Fruit fly (Drosophila melanogaster) whole organism, embryonic: Measurements from ENCODE around the gene Sry-alpha.

ENCODE experiments used
- CG10209 ChIP-seq: fragments of 200-800 bp; sonication (Bioruptor generic); optimal IDR thresholded peaks from 3 replicates; lab custom pipeline; 2017; ENCODE audit warnings: missing biosample characterization, mild to moderate bottlenecking, missing genetic modification characterization, missing genetic modification reagents
- CG12071 ChIP-seq: fragments of 200-800 bp; sonication (Bioruptor generic); optimal IDR thresholded peaks from 3 replicates; lab custom pipeline; 2018; ENCODE audit warnings: missing biosample characterization, mild to moderate bottlenecking, missing genetic modification characterization
- CG13775 ChIP-seq: fragments of 200-800 bp; sonication (Bioruptor generic); optimal IDR thresholded peaks from 3 replicates; lab custom pipeline; 2017; ENCODE audit warnings: missing biosample characterization, mild to moderate bottlenecking, missing genetic modification characterization
- CG13894 ChIP-seq: fragments of 200-800 bp; sonication (Bioruptor generic); optimal IDR thresholded peaks from 3 replicates; lab custom pipeline; 2018; ENCODE audit warnings: missing biosample characterization, mild to moderate bottlenecking, missing genetic modification characterization, moderate library complexity
- CG14441 ChIP-seq: fragments of 200-800 bp; sonication (Bioruptor generic); IDR thresholded peaks from 2 replicates; pipeline ENCODE4 v1.3.6; 2022; ENCODE audit warnings: missing biosample characterization, missing genetic modification characterization
- CG1603 ChIP-seq: fragments of 200-800 bp; sonication (Bioruptor generic); optimal IDR thresholded peaks from 2 replicates; lab custom pipeline; 2019; ENCODE audit warnings: missing biosample characterization, mild to moderate bottlenecking, missing genetic modification characterization, moderate library complexity
- CG2889 ChIP-seq: fragments of 200-800 bp; sonication (Bioruptor generic); IDR thresholded peaks from 3 replicates; pipeline ENCODE4 v1.3.6; 2022; ENCODE audit warnings: missing biosample characterization, missing genetic modification characterization
- CG30403 ChIP-seq: fragments of 200-800 bp; sonication (Bioruptor generic); optimal IDR thresholded peaks from 3 replicates; lab custom pipeline; 2016; ENCODE audit warnings: missing biosample characterization, missing genetic modification characterization
- CG31365 ChIP-seq: fragments of 200-800 bp; sonication (Bioruptor generic); optimal IDR thresholded peaks from 2 replicates; lab custom pipeline; 2018; ENCODE audit warnings: missing biosample characterization, mild to moderate bottlenecking, missing genetic modification characterization
- CG3163 ChIP-seq: fragments of 200-800 bp; sonication (Bioruptor generic); optimal IDR thresholded peaks from 3 replicates; lab custom pipeline; 2016; ENCODE audit warnings: missing biosample characterization, missing genetic modification characterization
- CG4707 ChIP-seq: fragments of 200-800 bp; sonication (Bioruptor generic); optimal IDR thresholded peaks from 2 replicates; lab custom pipeline; 2018; ENCODE audit warnings: missing biosample characterization, mild to moderate bottlenecking, missing genetic modification characterization, moderate library complexity
- CG4730 ChIP-seq: fragments of 200-800 bp; sonication (Bioruptor generic); IDR thresholded peaks from 2 replicates; pipeline ENCODE4 v1.3.6; 2022; ENCODE audit warnings: missing biosample characterization, missing genetic modification characterization
- CG6791 ChIP-seq: fragments of 200-800 bp; sonication (Bioruptor generic); IDR thresholded peaks from 3 replicates; pipeline ENCODE4 v1.3.6; 2022; ENCODE audit warnings: missing biosample characterization, missing genetic modification characterization; ENCODE audit not compliant: partially characterized antibody
- CG7839 ChIP-seq: fragments of 200-800 bp; sonication (Bioruptor generic); optimal IDR thresholded peaks from 3 replicates; lab custom pipeline; 2018; ENCODE audit warnings: missing biosample characterization, mild to moderate bottlenecking, missing genetic modification characterization, moderate library complexity
- CG8359 ChIP-seq: fragments of 200-800 bp; sonication (Bioruptor generic); optimal IDR thresholded peaks from 2 replicates; lab custom pipeline; 2017; ENCODE audit warnings: missing biosample characterization, mild to moderate bottlenecking, missing genetic modification characterization, borderline replicate concordance
- CTCF ChIP-seq: fragments of 200-800 bp; sonication (Bioruptor generic); optimal IDR thresholded peaks from 2 replicates; lab custom pipeline; 2017; ENCODE audit warnings: missing biosample characterization, mild to moderate bottlenecking, missing genetic modification characterization, moderate library complexity
- Doc3 ChIP-seq: fragments of 200-800 bp; sonication (Bioruptor generic); IDR thresholded peaks from 3 replicates; pipeline ENCODE4 v1.3.6; 2022; ENCODE audit warnings: missing biosample characterization, missing genetic modification characterization; ENCODE audit not compliant: partially characterized antibody
- Kr ChIP-seq: fragments of 200-800 bp; sonication (Bioruptor generic); optimal IDR thresholded peaks from 2 replicates; lab custom pipeline; 2017; ENCODE audit warnings: missing biosample characterization, mild to moderate bottlenecking, missing genetic modification characterization
- Lhr ChIP-seq: fragments of 200-800 bp; sonication (Bioruptor generic); optimal IDR thresholded peaks from 3 replicates; lab custom pipeline; 2017; ENCODE audit warnings: mild to moderate bottlenecking, missing biosample characterization, missing genetic modification reagents, missing genetic modification characterization
- MESR4 ChIP-seq: fragments of 200-800 bp; sonication (Bioruptor generic); optimal IDR thresholded peaks from 2 replicates; lab custom pipeline; 2018; ENCODE audit warnings: missing biosample characterization, mild to moderate bottlenecking, missing genetic modification characterization, moderate library complexity
- Meics ChIP-seq: fragments of 200-800 bp; sonication (Bioruptor generic); optimal IDR thresholded peaks from 2 replicates; lab custom pipeline; 2017; ENCODE audit warnings: missing biosample characterization, mild to moderate bottlenecking, missing genetic modification characterization
- NC2α ChIP-seq: fragments of 200-800 bp; sonication (Bioruptor generic); optimal IDR thresholded peaks from 2 replicates; lab custom pipeline; 2016; ENCODE audit warnings: missing biosample characterization, missing genetic modification characterization
- Neu2 ChIP-seq: fragments of 200-800 bp; sonication (Bioruptor generic); optimal IDR thresholded peaks from 3 replicates; lab custom pipeline; 2016; ENCODE audit warnings: missing biosample characterization, missing genetic modification characterization, borderline replicate concordance
- Oaz ChIP-seq: fragments of 200-800 bp; sonication (Bioruptor generic); IDR thresholded peaks from 2 replicates; pipeline ENCODE4 v1.3.6; 2022; ENCODE audit warnings: missing biosample characterization, missing genetic modification characterization
- Rx ChIP-seq: fragments of 200-800 bp; sonication (Bioruptor generic); IDR thresholded peaks from 2 replicates; pipeline ENCODE4 v1.3.6; 2022; ENCODE audit warnings: missing biosample characterization, missing genetic modification characterization
- Tbp ChIP-seq: fragments of >200 bp; optimal IDR thresholded peaks from 2 replicates; lab custom pipeline; 2018; ENCODE audit warnings: missing biosample characterization, missing genetic modification characterization
- ash1 ChIP-seq: fragments of 200-800 bp; sonication (Bioruptor generic); optimal IDR thresholded peaks from 2 replicates; lab custom pipeline; 2018; ENCODE audit warnings: missing biosample characterization, mild to moderate bottlenecking, missing genetic modification characterization
- bab2 ChIP-seq: fragments of 200-800 bp; sonication (Bioruptor generic); optimal IDR thresholded peaks from 2 replicates; lab custom pipeline; 2016; ENCODE audit warnings: missing biosample characterization, missing genetic modification characterization
- cato ChIP-seq: fragments of 200-800 bp; sonication (Bioruptor generic); optimal IDR thresholded peaks from 2 replicates; lab custom pipeline; 2016; ENCODE audit warnings: missing biosample characterization, missing genetic modification characterization, borderline replicate concordance
- emc ChIP-seq: fragments of 200-800 bp; sonication (Bioruptor generic); optimal IDR thresholded peaks from 2 replicates; lab custom pipeline; 2016; ENCODE audit warnings: missing biosample characterization, missing genetic modification characterization
- esg ChIP-seq: fragments of 200-800 bp; sonication (Bioruptor generic); conservative IDR thresholded peaks from 2 replicates; pipeline ENCODE4 v1.3.6; 2022; ENCODE audit warnings: missing biosample characterization, missing genetic modification characterization
- ewg ChIP-seq: fragments of 200-800 bp; sonication (Bioruptor generic); optimal IDR thresholded peaks from 3 replicates; lab custom pipeline; 2017; ENCODE audit warnings: mild to moderate bottlenecking, missing biosample characterization, missing genetic modification reagents, missing genetic modification characterization
- gsb-n ChIP-seq: fragments of 200-800 bp; sonication (Bioruptor generic); optimal IDR thresholded peaks from 3 replicates; lab custom pipeline; 2018; ENCODE audit warnings: missing biosample characterization, mild to moderate bottlenecking, missing genetic modification characterization
- jing ChIP-seq: fragments of 200-800 bp; sonication (Bioruptor generic); optimal IDR thresholded peaks from 2 replicates; lab custom pipeline; 2018; ENCODE audit warnings: missing biosample characterization, mild to moderate bottlenecking, missing genetic modification characterization
- jumu ChIP-seq: fragments of 200-800 bp; sonication (Bioruptor generic); optimal IDR thresholded peaks from 3 replicates; lab custom pipeline; 2016; ENCODE audit warnings: missing biosample characterization, missing genetic modification characterization
- klu ChIP-seq: fragments of 200-800 bp; sonication (Bioruptor generic); IDR thresholded peaks from 2 replicates; pipeline ENCODE4 v1.3.6; 2022; ENCODE audit warnings: missing biosample characterization, missing genetic modification characterization
- kni ChIP-seq: fragments of 200-800 bp; sonication (Bioruptor generic); optimal IDR thresholded peaks from 3 replicates; lab custom pipeline; 2017; ENCODE audit warnings: mild to moderate bottlenecking, missing biosample characterization, missing genetic modification reagents, missing genetic modification characterization
- luna ChIP-seq: fragments of 200-800 bp; sonication (Bioruptor generic); optimal IDR thresholded peaks from 2 replicates; lab custom pipeline; 2016; ENCODE audit warnings: missing biosample characterization, missing genetic modification characterization
- otp ChIP-seq: fragments of 200-800 bp; sonication (Bioruptor generic); IDR thresholded peaks from 3 replicates; pipeline ENCODE4, ENCODE4 v1.3.6; 2022; ENCODE audit warnings: missing biosample characterization, missing genetic modification characterization
- rib ChIP-seq: fragments of 200-800 bp; sonication (Bioruptor generic); IDR thresholded peaks from 2 replicates; pipeline ENCODE4 v1.3.6; 2022; ENCODE audit warnings: missing biosample characterization, missing genetic modification characterization
- shn ChIP-seq: fragments of 200-800 bp; sonication (Bioruptor generic); optimal IDR thresholded peaks from 3 replicates; lab custom pipeline; 2016; ENCODE audit warnings: missing biosample characterization, missing genetic modification characterization
- slbo ChIP-seq: fragments of 200-800 bp; sonication (Bioruptor generic); IDR thresholded peaks from 2 replicates; pipeline ENCODE4 v1.3.6; 2022; ENCODE audit warnings: missing biosample characterization, missing genetic modification characterization
- sob ChIP-seq: fragments of 200-800 bp; sonication (Bioruptor generic); IDR thresholded peaks from 2 replicates; pipeline ENCODE4 v1.3.6; 2022; ENCODE audit warnings: missing biosample characterization, missing genetic modification characterization
- sug ChIP-seq: fragments of 200-800 bp; optimal IDR thresholded peaks from 2 replicates; lab custom pipeline; 2019; ENCODE audit warnings: missing biosample characterization, mild to moderate bottlenecking, missing genetic modification characterization, moderate library complexity
- vfl ChIP-seq: fragments of 200-800 bp; sonication (Bioruptor generic); optimal IDR thresholded peaks from 2 replicates; lab custom pipeline; 2016; ENCODE audit warnings: missing biosample characterization, missing genetic modification characterization
- vnd ChIP-seq: fragments of 200-800 bp; sonication (Bioruptor generic); IDR thresholded peaks from 3 replicates; pipeline ENCODE4 v1.3.6; 2022; ENCODE audit warnings: missing biosample characterization, missing genetic modification characterization; ENCODE audit not compliant: partially characterized antibody
- wor ChIP-seq: fragments of 200-800 bp; sonication (Bioruptor generic); IDR thresholded peaks from 2 replicates; pipeline ENCODE4 v1.3.6; 2022; ENCODE audit warnings: missing biosample characterization, missing genetic modification characterization
- zen2 ChIP-seq: fragments of 200-800 bp; sonication (Bioruptor generic); IDR thresholded peaks from 3 replicates; pipeline ENCODE4 v1.3.6; 2022; ENCODE audit warnings: missing biosample characterization, missing genetic modification characterization; ENCODE audit not compliant: partially characterized antibody

Gene Sry-alpha

dm6 chr3R:30046029-30047001 lies 6.8 kb downstream of the Sry-alpha start, which contains the start of the genes RpL32 and CG7943 (continued):
- TF ChIP-seq vfl (GFP tag; lab: Kevin White, UChicago), result peak; percentile 94
- peak; percentile 85 for TF ChIP-seq CG8359 (GFP tag; lab: Kevin White, UChicago)
- TF ChIP-seq bab2, result peak; percentile 98
- TF ChIP-seq Kr (GFP tag; lab: Kevin White, UChicago), result peak; percentile 20
- peak; percentile 94 for TF ChIP-seq CG12071 (GFP tag; lab: Kevin White, UChicago)
- peak; percentile 80 for TF ChIP-seq ewg
- peak; percentile 95 for TF ChIP-seq slbo (GFP tag; lab: Robert Waterston, UW)
- TF ChIP-seq Doc3 (GFP tag; lab: Robert Waterston, UW), result peak; percentile 100
- peak; percentile 84 for TF ChIP-seq CG31365 (tag; lab: Kevin White, UChicago)
- TF ChIP-seq CG6791 (GFP tag; lab: Robert Waterston, UW), result peak; percentile 100
- TF ChIP-seq Oaz (GFP tag; lab: Robert Waterston, UW), result peak; percentile 94
- peak; percentile 100 for TF ChIP-seq vnd (GFP tag; lab: Robert Waterston, UW)
- peak; percentile 90 for TF ChIP-seq CG10209
- TF ChIP-seq Rx, result peak; percentile 93
- peak; percentile 95 for TF ChIP-seq esg
- TF ChIP-seq CG3163, result peak; percentile 78
- TF ChIP-seq ash1 (GFP tag; lab: Kevin White, UChicago), result peak; percentile 94
- TF ChIP-seq otp (GFP tag; lab: Robert Waterston, UW), result peak; percentile 91; the same call in 2 of the 3 replicates
- TF ChIP-seq Meics (GFP tag; lab: Kevin White, UChicago), result peak; percentile 97
- peak; percentile 88 for TF ChIP-seq klu (GFP tag; lab: Robert Waterston, UW)
- TF ChIP-seq shn (GFP tag; lab: Kevin White, UChicago), result peak; percentile 95
- TF ChIP-seq NC2α (GFP tag; lab: Kevin White, UChicago), result peak; percentile 74
- peak; percentile 92 for TF ChIP-seq kni
- TF ChIP-seq Neu2, result peak; percentile 86
- TF ChIP-seq rib, result peak; percentile 94
- peak; percentile 82 for TF ChIP-seq wor (GFP tag; lab: Robert Waterston, UW)
- TF ChIP-seq zen2 (GFP tag; lab: Robert Waterston, UW), result peak; percentile 100
- peak; percentile 92 for TF ChIP-seq CG14441 (GFP tag; lab: Robert Waterston, UW)
- peak; percentile 94 for TF ChIP-seq emc (GFP tag; lab: Kevin White, UChicago)
- peak; percentile 74 for TF ChIP-seq cato (GFP tag; lab: Kevin White, UChicago)
- TF ChIP-seq CG4707 (GFP tag; lab: Kevin White, UChicago), result peak; percentile 80
- no peak for TF ChIP-seq Tbp (GFP tag; lab: Kevin White, UChicago)
- peak; percentile 76 for TF ChIP-seq gsb-n (tag; lab: Kevin White, UChicago)
- TF ChIP-seq CG7839, result peak; percentile 85
- peak; percentile 64 for TF ChIP-seq Lhr (GFP tag; lab: Kevin White, UChicago)
- peak; percentile 96 for TF ChIP-seq luna (GFP tag; lab: Kevin White, UChicago)
- peak; percentile 97 for TF ChIP-seq sob (GFP tag; lab: Robert Waterston, UW)
- peak; percentile 67 for TF ChIP-seq CTCF (GFP tag; lab: Kevin White, UChicago)
- peak; percentile 96 for TF ChIP-seq CG1603
- TF ChIP-seq CG13894 (tag; lab: Kevin White, UChicago), result peak; percentile 91
- TF ChIP-seq CG13775, result peak; percentile 98
- peak; percentile 95 for TF ChIP-seq sug (tag; lab: Kevin White, UChicago)
- TF ChIP-seq jing (GFP tag; lab: Kevin White, UChicago), result peak; percentile 66
- peak; percentile 88 for TF ChIP-seq CG2889 (GFP tag; lab: Robert Waterston, UW)
- TF ChIP-seq CG30403 (GFP tag; lab: Kevin White, UChicago), result peak; percentile 94
- TF ChIP-seq jumu (GFP tag; lab: Kevin White, UChicago), result peak; percentile 97
- peak; percentile 86 for TF ChIP-seq CG4730 (GFP tag; lab: Robert Waterston, UW)
- peak; percentile 93 for TF ChIP-seq MESR4
